Fruit fly (Drosophila melanogaster) whole organism, prepupa: Measurements from ENCODE around the gene Ppt1.

ENCODE experiments used
- CG10631 ChIP-seq: fragments of 200-800 bp; sonication (Bioruptor generic); optimal IDR thresholded peaks from 2 replicates; lab custom pipeline; 2016; ENCODE audit warnings: missing biosample characterization, missing genetic modification characterization
- CG10669 ChIP-seq: fragments of 200-800 bp; sonication (Bioruptor generic); optimal IDR thresholded peaks from 3 replicates; lab custom pipeline; 2018; ENCODE audit warnings: missing biosample characterization, mild to moderate bottlenecking, missing genetic modification characterization, moderate library complexity
- CG11762 ChIP-seq: fragments of 200-800 bp; sonication (Bioruptor generic); optimal IDR thresholded peaks from 3 replicates; lab custom pipeline; 2016; ENCODE audit warnings: missing biosample characterization, missing genetic modification characterization; ENCODE audit not compliant: insufficient read depth
- CG1621 ChIP-seq: fragments of 200-800 bp; sonication (Bioruptor generic); optimal IDR thresholded peaks from 3 replicates; lab custom pipeline; 2018; ENCODE audit warnings: missing biosample characterization, mild to moderate bottlenecking, missing genetic modification characterization
- CG3032 ChIP-seq: fragments of 200-800 bp; optimal IDR thresholded peaks from 2 replicates; lab custom pipeline; 2019; ENCODE audit warnings: missing biosample characterization, mild to moderate bottlenecking, missing genetic modification characterization, moderate library complexity
- CG31627 ChIP-seq: fragments of 200-800 bp; sonication (Bioruptor generic); optimal IDR thresholded peaks from 3 replicates; lab custom pipeline; 2016; ENCODE audit warnings: missing biosample characterization, missing genetic modification characterization
- CG3919 ChIP-seq: fragments of 200-800 bp; sonication (Bioruptor generic); optimal IDR thresholded peaks from 3 replicates; lab custom pipeline; 2016; ENCODE audit warnings: missing biosample characterization, missing genetic modification characterization
- CG4318 ChIP-seq: fragments of 200-800 bp; sonication (Bioruptor generic); optimal IDR thresholded peaks from 3 replicates; lab custom pipeline; 2017; ENCODE audit warnings: missing biosample characterization, mild to moderate bottlenecking, missing genetic modification characterization
- CG6276 ChIP-seq: fragments of 200-800 bp; sonication (Bioruptor generic); optimal IDR thresholded peaks from 2 replicates; lab custom pipeline; 2017; ENCODE audit warnings: missing biosample characterization, mild to moderate bottlenecking, missing genetic modification characterization
- CG6792 ChIP-seq: fragments of 200-800 bp; sonication (Bioruptor generic); optimal IDR thresholded peaks from 3 replicates; lab custom pipeline; 2016; ENCODE audit warnings: missing biosample characterization, missing genetic modification characterization
- CG6808 ChIP-seq: fragments of 200-800 bp; sonication (Bioruptor generic); optimal IDR thresholded peaks from 3 replicates; lab custom pipeline; 2017; ENCODE audit warnings: missing biosample characterization, missing genetic modification characterization, mild to moderate bottlenecking, moderate library complexity, missing genetic modification reagents
- CG8119 ChIP-seq: fragments of 200-800 bp; sonication (Bioruptor generic); IDR thresholded peaks from 3 replicates; pipeline ENCODE4 v1.3.6; 2022; ENCODE audit warnings: missing biosample characterization, missing genetic modification characterization
- CG8319 ChIP-seq: fragments of 200-800 bp; sonication (Bioruptor generic); optimal IDR thresholded peaks from 3 replicates; lab custom pipeline; 2016; ENCODE audit warnings: missing biosample characterization, missing genetic modification characterization
- CG8632 ChIP-seq: fragments of 200-800 bp; sonication (Bioruptor generic); optimal IDR thresholded peaks from 3 replicates; lab custom pipeline; 2016; ENCODE audit warnings: missing biosample characterization, missing genetic modification characterization
- CG9139 ChIP-seq: fragments of 200-800 bp; sonication (Bioruptor generic); optimal IDR thresholded peaks from 3 replicates; lab custom pipeline; 2017; ENCODE audit warnings: missing biosample characterization, mild to moderate bottlenecking, missing genetic modification characterization
- Eip78C ChIP-seq: fragments of 200-800 bp; sonication (Bioruptor generic); peaks from one replicate; lab custom pipeline; 2016; ENCODE audit warnings: missing biosample characterization, missing genetic modification characterization
- Ets21C ChIP-seq: fragments of 200-800 bp; sonication (Bioruptor generic); optimal IDR thresholded peaks from 3 replicates; lab custom pipeline; 2016; ENCODE audit warnings: missing biosample characterization, missing genetic modification characterization
- Gug ChIP-seq: fragments of 200-800 bp; sonication (Bioruptor generic); IDR thresholded peaks from 2 replicates; pipeline ENCODE4 v1.3.6; 2022; ENCODE audit warnings: missing biosample characterization, missing genetic modification characterization
- Hr38 ChIP-seq: sonication (Bioruptor generic); optimal IDR thresholded peaks from 2 replicates; lab custom pipeline; 2016; ENCODE audit warnings: missing biosample characterization, missing genetic modification characterization
- Hr39 ChIP-seq: fragments of 200-800 bp; sonication (Bioruptor generic); optimal IDR thresholded peaks from 2 replicates; lab custom pipeline; 2016; ENCODE audit warnings: missing biosample characterization, missing genetic modification characterization
- Hr4 ChIP-seq: fragments of 200-800 bp; sonication (Bioruptor generic); optimal IDR thresholded peaks from 3 replicates; lab custom pipeline; 2016; ENCODE audit warnings: missing biosample characterization, missing genetic modification characterization
- Lpt ChIP-seq: fragments of 200-800 bp; sonication (Bioruptor generic); optimal IDR thresholded peaks from 3 replicates; lab custom pipeline; 2016; ENCODE audit warnings: missing biosample characterization, missing genetic modification characterization
- OdsH ChIP-seq: fragments of 200-800 bp; sonication (Bioruptor generic); optimal IDR thresholded peaks from 3 replicates; lab custom pipeline; 2016; ENCODE audit warnings: missing biosample characterization, missing genetic modification characterization
- Smox ChIP-seq: fragments of 200-800 bp; sonication (Bioruptor generic); optimal IDR thresholded peaks from 3 replicates; lab custom pipeline; 2016; ENCODE audit warnings: missing biosample characterization, missing genetic modification characterization
- Sox102F ChIP-seq: fragments of 200-800 bp; sonication (Bioruptor generic); optimal IDR thresholded peaks from 2 replicates; lab custom pipeline; 2016; ENCODE audit warnings: missing biosample characterization, mild to moderate bottlenecking, missing genetic modification characterization
- Sox14 ChIP-seq: fragments of 200-800 bp; sonication (Bioruptor generic); optimal IDR thresholded peaks from 3 replicates; lab custom pipeline; 2016; ENCODE audit warnings: missing biosample characterization, missing genetic modification characterization
- acj6 ChIP-seq: fragments of 200-800 bp; sonication (Bioruptor generic); optimal IDR thresholded peaks from 3 replicates; lab custom pipeline; 2016; ENCODE audit warnings: missing biosample characterization, missing genetic modification characterization
- fd85E ChIP-seq: fragments of 200-800 bp; sonication (Bioruptor generic); optimal IDR thresholded peaks from 3 replicates; lab custom pipeline; 2016; ENCODE audit warnings: missing biosample characterization, missing genetic modification characterization
- svp ChIP-seq: fragments of 200-800 bp; sonication (Bioruptor generic); peaks from one replicate; lab custom pipeline; 2016; ENCODE audit warnings: missing biosample characterization, missing genetic modification characterization
- topi ChIP-seq: fragments of 200-800 bp; sonication (Bioruptor generic); optimal IDR thresholded peaks from 3 replicates; lab custom pipeline; 2016; ENCODE audit warnings: missing biosample characterization, missing genetic modification characterization
- vri ChIP-seq: fragments of 200-800 bp; sonication (Bioruptor generic); optimal IDR thresholded peaks from 3 replicates; lab custom pipeline; 2016; ENCODE audit warnings: missing biosample characterization, mild to moderate bottlenecking, missing genetic modification characterization

The Ppt1 gene

DNA sequence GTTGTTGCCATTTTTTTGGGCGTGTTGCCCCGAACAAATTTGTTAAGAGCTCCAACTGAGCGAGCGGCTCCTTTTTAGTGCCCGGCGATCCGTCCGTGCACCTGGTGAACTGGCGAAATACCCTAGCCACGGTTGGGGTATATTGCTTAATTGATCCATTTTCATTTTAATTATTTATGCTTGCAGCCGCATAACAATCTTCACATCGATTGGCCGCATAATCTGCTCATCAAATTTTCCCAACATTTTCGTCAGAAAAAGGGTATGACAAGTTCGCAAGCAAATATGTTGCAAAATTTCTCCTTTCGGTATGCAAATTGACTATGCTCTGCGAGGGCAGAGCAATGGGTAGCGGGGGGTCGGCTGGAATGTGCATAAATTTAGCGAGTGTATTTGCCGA lies 22.3 kb downstream of the Ppt1 start (continued):
- TF ChIP-seq CG6792 = peak; percentile 21
- peak; percentile 64 for TF ChIP-seq topi (GFP tag; lab: Kevin White, UChicago)
- TF ChIP-seq svp (GFP tag; lab: Kevin White, UChicago) = peak; percentile 87
- no peak for TF ChIP-seq CG8632 (GFP tag; lab: Kevin White, UChicago)
- peak; percentile 3 for TF ChIP-seq CG3919 (GFP tag; lab: Kevin White, UChicago)
- no peak for TF ChIP-seq CG8119 (GFP tag; lab: Robert Waterston, UW)
- no peak for TF ChIP-seq CG6276 (GFP tag; lab: Kevin White, UChicago)
- peak; percentile 61 for TF ChIP-seq CG31627 (GFP tag; lab: Kevin White, UChicago)
- TF ChIP-seq Sox102F (GFP tag; lab: Kevin White, UChicago) = peak; percentile 69
- TF ChIP-seq CG9139 = no peak

DNA sequence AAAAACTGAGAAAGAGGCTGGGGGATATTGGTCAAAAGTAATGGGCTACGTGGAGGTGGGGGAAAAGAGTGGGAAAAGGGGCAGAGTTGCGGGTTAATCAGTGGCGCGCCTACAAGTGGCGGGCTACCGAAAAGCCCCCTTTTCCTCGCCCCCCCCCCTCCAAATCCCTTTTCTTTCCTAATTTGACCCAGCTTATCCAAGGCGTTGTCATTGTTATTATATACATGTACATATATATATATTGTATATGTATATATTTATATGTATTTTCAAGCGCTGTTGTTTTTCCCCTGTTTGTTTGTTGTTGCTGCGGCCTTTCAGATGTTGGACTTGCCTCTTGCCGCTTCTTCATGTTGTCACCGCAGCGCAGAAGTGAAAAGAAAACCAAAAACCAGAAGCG lies 23.0 kb downstream of the Ppt1 start:
- TF ChIP-seq CG6276 (GFP tag; lab: Kevin White, UChicago) (no peak), fd85E (GFP tag; lab: Kevin White, UChicago) (no peak), Hr4 (GFP tag; lab: Kevin White, UChicago) (no peak), CG6792 (no peak), CG4318 (no peak), vri (GFP tag; lab: Kevin White, UChicago) (no peak), CG6808 (GFP tag; lab: Kevin White, UChicago) (no peak)

DNA sequence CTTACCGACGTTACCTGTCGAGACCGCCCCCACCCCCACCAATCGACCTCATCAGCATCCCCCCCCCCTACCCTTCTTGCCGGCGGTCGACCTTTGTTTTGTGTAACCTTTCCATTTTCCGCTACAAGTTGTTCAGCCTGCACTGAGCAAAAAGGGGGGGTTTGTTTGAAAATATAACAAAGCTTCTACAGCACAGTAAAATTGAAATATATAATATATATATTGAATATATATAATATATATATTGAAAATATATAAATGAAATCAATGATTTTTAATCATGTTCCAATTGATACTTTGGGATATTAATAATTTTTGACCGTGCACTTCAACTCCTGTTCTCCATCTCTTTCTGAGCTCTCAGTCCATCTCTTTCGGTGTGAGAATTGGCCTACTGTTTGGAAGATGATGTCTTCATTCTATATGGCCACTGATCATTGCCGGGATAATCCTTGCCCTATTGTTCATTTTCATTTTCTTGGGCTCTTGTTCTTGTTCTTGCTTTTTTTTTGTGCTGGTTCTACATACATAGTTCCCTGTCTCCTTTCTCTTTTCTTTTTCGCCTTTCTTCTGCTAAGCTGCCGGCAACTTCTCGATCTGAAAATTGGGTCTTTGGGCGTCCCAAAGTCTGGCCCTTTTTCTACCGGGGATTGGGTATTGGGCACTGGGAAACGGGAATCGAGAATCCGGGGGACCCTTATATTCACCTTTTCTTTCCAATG lies 24.3 kb downstream of the Ppt1 start:
- TF ChIP-seq Smox (GFP tag; lab: Kevin White, UChicago) = no peak
- TF ChIP-seq CG10669 (GFP tag; lab: Kevin White, UChicago) = no peak
- no peak for TF ChIP-seq OdsH (GFP tag; lab: Kevin White, UChicago)
- no peak for TF ChIP-seq CG8319 (GFP tag; lab: Kevin White, UChicago)
- TF ChIP-seq fd85E (GFP tag; lab: Kevin White, UChicago) = no peak
- no peak for TF ChIP-seq Lpt (GFP tag; lab: Kevin White, UChicago)
- TF ChIP-seq Hr38 (GFP tag; lab: Kevin White, UChicago) = no peak
- TF ChIP-seq CG3032 (tag; lab: Kevin White, UChicago) = no peak
- TF ChIP-seq CG3919 (GFP tag; lab: Kevin White, UChicago) = no peak
- no peak for TF ChIP-seq Eip78C
- TF ChIP-seq CG8119 (GFP tag; lab: Robert Waterston, UW) = no peak
- no peak for TF ChIP-seq CG11762 (GFP tag; lab: Kevin White, UChicago)
- TF ChIP-seq CG31627 (GFP tag; lab: Kevin White, UChicago) = no peak
- TF ChIP-seq Sox14 (GFP tag; lab: Kevin White, UChicago) = no peak
- TF ChIP-seq CG6276 (GFP tag; lab: Kevin White, UChicago) = no peak
- TF ChIP-seq Gug = no peak

DNA sequence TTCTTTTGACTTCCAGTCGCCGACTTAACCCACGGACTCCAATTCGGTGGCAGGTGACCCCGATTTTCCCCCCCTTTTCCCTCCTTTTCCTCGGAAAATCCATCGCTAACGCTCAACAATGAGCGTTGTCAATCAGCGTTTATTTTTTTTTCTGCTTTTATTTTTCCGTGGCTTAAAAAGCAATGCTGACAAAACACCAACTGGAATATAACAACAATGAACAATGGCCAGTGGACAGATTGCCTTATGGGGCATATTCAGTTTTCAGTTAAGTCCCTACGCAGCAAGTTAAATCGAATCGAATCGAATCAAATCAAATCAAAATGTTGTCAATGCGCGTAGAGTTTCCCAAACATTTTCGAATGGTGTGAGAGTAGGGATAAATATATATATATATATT lies 26.2 kb downstream of the Ppt1 start:
- TF ChIP-seq Eip78C (no peak), Ets21C (GFP tag; lab: Kevin White, UChicago) (no peak), CG1621 (tag; lab: Kevin White, UChicago) (no peak), topi (GFP tag; lab: Kevin White, UChicago) (no peak), Gug (no peak), CG10631 (GFP tag; lab: Kevin White, UChicago) (no peak), vri (GFP tag; lab: Kevin White, UChicago) (no peak)
- TF ChIP-seq, all 60 proteins: peak for 0

DNA sequence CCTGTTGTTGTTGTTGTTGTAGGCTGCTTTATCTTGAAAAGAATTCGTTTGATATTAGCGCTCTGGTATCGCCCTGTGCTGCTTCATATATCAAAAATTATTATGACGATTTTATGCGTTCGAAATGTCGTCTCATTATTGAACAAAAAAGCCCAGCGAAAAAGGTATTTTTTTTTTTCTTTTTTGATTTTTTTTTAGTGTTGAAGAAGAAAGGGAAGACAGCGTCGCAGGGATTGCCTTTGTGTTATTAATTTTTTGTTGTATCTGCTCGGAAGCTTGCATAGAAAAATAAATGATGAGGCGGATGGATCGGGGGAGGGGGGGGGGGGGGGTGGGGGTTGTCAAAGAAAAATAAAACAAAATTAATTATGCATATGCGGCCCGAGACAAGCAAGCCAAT lies 27.8 kb downstream of the Ppt1 start:
- TF ChIP-seq OdsH (GFP tag; lab: Kevin White, UChicago) (no peak), acj6 (GFP tag; lab: Kevin White, UChicago) (no peak), Hr39 (GFP tag; lab: Kevin White, UChicago) (no peak)
- TF ChIP-seq, all 60 proteins: peak for 0
